Fruit fly (Drosophila melanogaster) whole organism, pupa: ENCODE data around the gene pod1.

ENCODE experiments used
- CG12605 ChIP-seq: fragments of 200-800 bp; sonication (Bioruptor generic); IDR thresholded peaks from 2 replicates; pipeline ENCODE4 v1.3.6; 2022; ENCODE audit warnings: missing biosample characterization, missing genetic modification characterization
- CG13204 ChIP-seq: fragments of 200-800 bp; sonication (Bioruptor generic); optimal IDR thresholded peaks from 2 replicates; lab custom pipeline; 2018; ENCODE audit warnings: missing biosample characterization, mild to moderate bottlenecking, missing genetic modification characterization, moderate library complexity
- CG14655 ChIP-seq: fragments of 200-800 bp; sonication (Bioruptor generic); optimal IDR thresholded peaks from 3 replicates; lab custom pipeline; 2017; ENCODE audit warnings: mild to moderate bottlenecking, missing biosample characterization, missing genetic modification reagents, missing genetic modification characterization
- CG17806 ChIP-seq: fragments of 200-800 bp; sonication (Bioruptor generic); optimal IDR thresholded peaks from 2 replicates; lab custom pipeline; 2018; ENCODE audit warnings: missing biosample characterization, mild to moderate bottlenecking, missing genetic modification characterization, moderate library complexity
- CG32121 ChIP-seq: fragments of 200-800 bp; sonication (Bioruptor generic); IDR thresholded peaks from 2 replicates; pipeline ENCODE4 v1.3.6; 2022; ENCODE audit warnings: missing biosample characterization, missing genetic modification characterization
- CG9948 ChIP-seq: fragments of 200-800 bp; sonication (Bioruptor generic); optimal IDR thresholded peaks from 2 replicates; lab custom pipeline; 2018; ENCODE audit warnings: missing biosample characterization, mild to moderate bottlenecking, missing genetic modification characterization, moderate library complexity
- EcR ChIP-seq: fragments of 200-800 bp; sonication (Bioruptor generic); optimal IDR thresholded peaks from 3 replicates; lab custom pipeline; 2019; ENCODE audit warnings: missing biosample characterization, missing genetic modification characterization, mild to moderate bottlenecking, moderate library complexity, missing genetic modification reagents
- Ets98B ChIP-seq: fragments of 200-800 bp; sonication (Bioruptor generic); IDR thresholded peaks from 2 replicates; pipeline ENCODE4 v1.3.6; 2022; ENCODE audit warnings: missing biosample characterization, missing genetic modification characterization
- gl ChIP-seq: fragments of 200-800 bp; sonication (Bioruptor generic); optimal IDR thresholded peaks from 2 replicates; lab custom pipeline; 2018; ENCODE audit warnings: missing biosample characterization, mild to moderate bottlenecking, missing genetic modification characterization
- rn ChIP-seq: fragments of 200-800 bp; sonication (Bioruptor generic); IDR thresholded peaks from 2 replicates; pipeline ENCODE4 v1.3.6; 2022; ENCODE audit warnings: missing biosample characterization, missing genetic modification characterization

DNA sequence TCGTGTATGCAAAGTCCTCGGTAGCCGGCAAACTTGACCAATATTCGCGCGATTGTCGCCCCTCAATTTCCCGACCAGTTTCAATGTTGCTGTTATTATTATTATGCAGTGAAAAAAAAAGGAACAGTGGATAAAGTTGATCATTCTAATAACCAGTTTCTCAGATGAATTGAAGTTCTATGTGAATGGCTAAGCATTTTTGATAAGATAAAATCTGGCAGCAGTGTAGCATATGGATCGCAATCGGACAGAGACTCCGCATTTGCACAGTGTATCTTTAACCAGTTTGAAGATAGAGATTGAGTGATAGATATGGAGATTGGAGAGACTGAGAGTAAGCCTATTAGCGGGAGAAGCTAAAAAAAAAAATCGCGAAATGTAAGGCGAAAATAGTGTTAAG is 10.1 kb upstream of the pod1 start:
- TF ChIP-seq rn (GFP tag; lab: Robert Waterston, UW) = peak; percentile 79
- peak; percentile 89 for TF ChIP-seq CG12605
- peak; percentile 55 for TF ChIP-seq CG9948 (tag; lab: Kevin White, UChicago)
- TF ChIP-seq Ets98B (GFP tag; lab: Robert Waterston, UW) = peak; percentile 93
- TF ChIP-seq CG32121 (GFP tag; lab: Robert Waterston, UW) = peak; percentile 94
- TF ChIP-seq CG13204 = no peak
- TF ChIP-seq CG17806 (tag; lab: Kevin White, UChicago) = peak; percentile 62
- peak; percentile 86 for TF ChIP-seq CG14655 (GFP tag; lab: Kevin White, UChicago)
- no peak for TF ChIP-seq gl (tag; lab: Kevin White, UChicago)
- no peak for TF ChIP-seq EcR
